Worm (Caenorhabditis elegans) whole organism, young adult: ENCODE measurements around the gene C34D4.2.

Experiments used
- F33H1.4 ChIP-seq: fragments of 200-800 bp; sonication (Bioruptor generic); IDR thresholded peaks from 2 replicates; pipeline ENCODE4 v1.3.6; 2022; ENCODE audit warnings: missing genetic modification reagents, missing genetic modification characterization, missing compliant biosample characterization
- Y56A3A.18 ChIP-seq: fragments of 200-800 bp; sonication (Bioruptor generic); IDR thresholded peaks from 2 replicates; pipeline ENCODE4 v1.3.6; 2022; ENCODE audit warnings: missing genetic modification reagents, missing genetic modification characterization, missing compliant biosample characterization
- akir-1 ChIP-seq: fragments of 200-800 bp; sonication (Bioruptor generic); optimal IDR thresholded peaks from 2 replicates; lab custom pipeline; 2018; ENCODE audit warnings: mild to moderate bottlenecking, missing genetic modification characterization, moderate library complexity, missing compliant biosample characterization
- ama-1 ChIP-seq, 3 experiments: fragments of 150-350 bp in 1 of 3; sonication (generic microtip) in 2 of 3; optimal IDR thresholded peaks; 2 replicates each; lab custom pipeline; 2014 to 2018; ENCODE audit warnings: missing biosample characterization in 2 of 3, missing genetic modification characterization in 2 of 3, missing genetic modification reagents in 2 of 3
- atf-7 ChIP-seq: sonication (generic microtip); optimal IDR thresholded peaks from 2 replicates; lab custom pipeline; 2017; ENCODE audit warnings: mild to moderate bottlenecking, missing genetic modification characterization, missing compliant biosample characterization
- athp-1 ChIP-seq: sonication (generic microtip); optimal IDR thresholded peaks from 2 replicates; lab custom pipeline; 2017; ENCODE audit warnings: mild to moderate bottlenecking, missing genetic modification characterization, missing compliant biosample characterization
- cebp-2 ChIP-seq: fragments of 200-800 bp; sonication (Bioruptor generic); IDR thresholded peaks from 2 replicates; pipeline ENCODE4 v1.3.6; 2022; ENCODE audit warnings: missing genetic modification characterization, missing compliant biosample characterization
- ets-4 ChIP-seq: fragments of 200-800 bp; sonication (Bioruptor generic); optimal IDR thresholded peaks from 2 replicates; lab custom pipeline; 2018; ENCODE audit warnings: mild to moderate bottlenecking, missing genetic modification characterization, missing compliant biosample characterization
- pha-4 ChIP-seq: fragments of 150-350 bp; sonication (generic microtip); optimal IDR thresholded peaks from 2 replicates; lab custom pipeline; 2014; ENCODE audit warnings: missing biosample characterization, missing genetic modification reagents, missing genetic modification characterization
- rcor-1 ChIP-seq: fragments of 200-800 bp; sonication (Bioruptor generic); IDR thresholded peaks from 2 replicates; pipeline ENCODE4 v1.3.6; 2022; ENCODE audit warnings: missing genetic modification reagents, missing genetic modification characterization, missing compliant biosample characterization
- snpc-1.3 ChIP-seq: sonication (generic microtip); optimal IDR thresholded peaks from 2 replicates; lab custom pipeline; 2017; ENCODE audit warnings: missing genetic modification characterization, mild to moderate bottlenecking, missing compliant biosample characterization, antibody characterized with exemption, moderate library complexity, missing genotype, missing genetic modification reagents; ENCODE audit not compliant: insufficient read depth
- unc-130 ChIP-seq: sonication (generic microtip); optimal IDR thresholded peaks from 2 replicates; lab custom pipeline; 2016; ENCODE audit warnings: missing genetic modification reagents, missing genetic modification characterization, missing compliant biosample characterization
- zfh-2 ChIP-seq: fragments of 200-800 bp; sonication (Bioruptor generic); conservative IDR thresholded peaks from 2 replicates; pipeline ENCODE4 v1.3.6; 2022; ENCODE audit warnings: missing genetic modification reagents, missing genetic modification characterization, missing compliant biosample characterization

- TF ChIP-seq akir-1 (GFP tag; lab: Kevin White, UChicago), result no peak
- TF ChIP-seq snpc-1.3 (tag; lab: Kevin White, UChicago), result no peak
- TF ChIP-seq ets-4 (GFP tag; lab: Kevin White, UChicago), result no peak
- TF ChIP-seq pha-4, result no peak
- no peak for TF ChIP-seq unc-130 (GFP tag; lab: Kevin White, UChicago)
- TF ChIP-seq atf-7 (tag; lab: Kevin White, UChicago), result no peak
- TF ChIP-seq zfh-2, result no peak
- TF ChIP-seq rcor-1 (GFP tag; lab: Robert Waterston, UW), result no peak
- no peak for TF ChIP-seq cebp-2
- no peak for TF ChIP-seq F33H1.4 (GFP tag; lab: Robert Waterston, UW)
- TF ChIP-seq ama-1 (optimal IDR thresholded peaks at IDR 0.05; lab: Kevin White, UChicago), result no peak
- TF ChIP-seq ama-1 (GFP tag; optimal IDR thresholded peaks at IDR 0.05; lab: Kevin White, UChicago), result no peak
- TF ChIP-seq Y56A3A.18, result no peak
- no peak for TF ChIP-seq athp-1 (tag; lab: Kevin White, UChicago)
These were observed 19.0 kb downstream of the C34D4.2 start, which contains the start of gene str-1 for ce11 chrIV:7173489-7173888.
